Worm (Caenorhabditis elegans): ENCODE measurements around the gene ZC239.21.
A peak's percentile ranks its signal among the peaks of the same experiment; 100 is the strongest.
"Not testable (repeated sequence)": the region's sequence is repeated elsewhere in the genome, so short reads cannot be mapped to it uniquely, and the experiment has no call there.

Gene ZC239.21

DNA sequence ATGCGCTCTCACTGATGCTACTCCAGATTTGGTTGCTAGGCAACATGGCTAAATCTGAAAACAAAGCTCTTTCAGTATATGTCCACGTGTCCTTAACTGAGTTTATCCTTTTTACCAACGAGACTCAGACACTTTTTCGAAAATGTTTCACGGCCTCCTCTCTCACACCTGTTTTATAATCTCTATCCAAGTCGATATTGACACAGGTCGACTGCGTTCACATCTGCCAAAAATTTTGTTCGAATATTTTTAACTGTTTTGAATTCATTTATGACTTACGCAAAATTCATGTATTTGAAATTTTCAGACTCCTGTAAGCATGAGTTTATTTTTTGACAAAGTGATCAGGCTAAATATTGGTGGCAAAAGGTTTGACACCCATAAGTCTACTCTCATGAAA is 9.0 kb downstream of the ZC239.21 start, which contains the start of gene ZC239.3:
Gene ZC239.3 (plus strand): TSS at position 301 of the 400 bp plus-strand sequence.
- not testable (repeated sequence) for TF ChIP-seq ztf-18 (tag; optimal IDR thresholded peaks at IDR 0.05); B0019.2 (GFP tag; conservative IDR thresholded peaks at IDR 0.05); pbrm-1 (GFP tag; IDR thresholded peaks at IDR 0.05)

DNA sequence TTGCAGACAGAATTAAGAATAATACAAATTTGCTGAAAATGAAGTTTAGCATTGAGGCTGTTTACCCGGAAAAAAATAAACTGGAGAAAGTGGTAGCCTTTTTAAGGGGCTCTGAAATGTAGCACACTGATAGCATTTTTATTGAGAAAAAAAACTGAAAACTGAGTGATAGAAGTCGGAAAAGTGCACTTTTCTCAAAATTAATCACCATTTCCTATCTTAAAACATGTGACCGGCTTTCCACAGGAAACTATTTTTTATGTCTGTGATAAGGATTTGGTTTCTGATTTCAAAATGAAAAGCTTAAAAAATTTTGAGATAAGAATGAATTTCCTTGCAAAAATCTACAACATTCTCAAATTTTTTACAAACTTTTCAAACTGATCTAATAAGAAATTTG is 14.0 kb downstream of the ZC239.21 start, which contains the start of gene ZC239.22:
Gene ZC239.22 (minus strand): TSS at position 101 of the 400 bp plus-strand sequence.
- TF ChIP-seq C17E4.6 (GFP tag; IDR thresholded peaks at IDR 0.05) (no peak), madf-10 (tag; optimal IDR thresholded peaks at IDR 0.05) (no peak), let-607 (tag; optimal IDR thresholded peaks at IDR 0.05) (no peak), mxl-1 (tag; optimal IDR thresholded peaks at IDR 0.05) (no peak)

DNA sequence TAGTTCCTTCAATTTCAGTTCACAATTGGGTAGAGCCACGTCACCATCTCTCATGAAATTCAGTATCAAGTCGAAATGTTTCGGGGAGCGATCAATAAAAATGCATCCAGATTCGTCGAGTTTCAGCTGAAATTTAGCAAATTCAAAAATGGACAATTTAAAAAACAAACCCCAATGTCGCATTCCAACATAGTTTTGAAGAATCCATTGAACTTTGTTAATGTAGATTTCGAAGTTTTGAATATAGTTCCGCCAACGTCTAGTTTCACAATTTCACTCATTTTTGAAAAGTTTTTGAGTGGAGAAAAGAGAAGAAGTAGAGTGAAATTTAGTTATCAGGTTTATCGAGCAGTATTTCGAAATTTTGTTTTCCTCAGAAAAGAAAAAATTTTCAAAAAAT is 15.0 kb downstream of the ZC239.21 start, which contains the start of gene ZC239.14:
Gene ZC239.14 (minus strand): TSS at position 305 of the 400 bp plus-strand sequence.
- TF ChIP-seq lin-26 (GFP tag; IDR thresholded peaks at IDR 0.05) (no peak), hlh-12 (tag; optimal IDR thresholded peaks at IDR 0.05) (no peak), F23B12.7 (tag; optimal IDR thresholded peaks at IDR 0.05; ENCODE audit: insufficient read depth) (no peak), ZK185.1 (tag; optimal IDR thresholded peaks at IDR 0.05; ENCODE audit: poor library complexity, severe bottlenecking) (no peak), dpff-1 (tag; optimal IDR thresholded peaks at IDR 0.05) (no peak), nhr-120 (GFP tag; IDR thresholded peaks at IDR 0.05) (no peak), ztf-3 (GFP tag; optimal IDR thresholded peaks at IDR 0.05) (no peak), chd-7 (tag; optimal IDR thresholded peaks at IDR 0.05) (no peak), madf-3 (GFP tag; IDR thresholded peaks at IDR 0.05) (no peak), T26A5.8 (tag; optimal IDR thresholded peaks at IDR 0.05) (no peak), hmg-1.2 (GFP tag; IDR thresholded peaks at IDR 0.05) (no peak), ztf-28 (GFP tag; IDR thresholded peaks at IDR 0.05) (no peak)

ce11 chrII:3222686-3223085 is 15.9 kb downstream of the ZC239.21 start, which contains the start of gene ZC239.13:
ZC239.13 (minus strand) TSS chrII:3222839.
- TF ChIP-seq F22D6.2 (tag; optimal IDR thresholded peaks at IDR 0.05) (no peak), efl-1 (GFP tag; optimal IDR thresholded peaks at IDR 0.05) (no peak), cebp-1 (GFP tag; IDR thresholded peaks at IDR 0.05) (peak; percentile 74; the same call in 1 of the 2 replicates), cebp-1 (tag; optimal IDR thresholded peaks at IDR 0.05) (peak; percentile 78)

ce11 chrII:3224631-3225030 is 17.9 kb downstream of the ZC239.21 start, which contains the start of gene ZC239.15:
ZC239.15 (minus strand) TSS chrII:3224731.
- TF ChIP-seq F23B12.7 (tag; optimal IDR thresholded peaks at IDR 0.05; ENCODE audit: insufficient read depth), result no peak
- no peak for TF ChIP-seq pbrm-1 (GFP tag; IDR thresholded peaks at IDR 0.05)
- no peak for TF ChIP-seq ceh-79 (tag; optimal IDR thresholded peaks at IDR 0.05)
- TF ChIP-seq let-607 (tag; optimal IDR thresholded peaks at IDR 0.05), result no peak
- no peak for TF ChIP-seq lsy-27 (tag; optimal IDR thresholded peaks at IDR 0.05; ENCODE audit: borderline replicate concordance, insufficient read depth)
- TF ChIP-seq lin-40 (tag; optimal IDR thresholded peaks at IDR 0.05), result no peak
- TF ChIP-seq somi-1 (GFP tag; optimal IDR thresholded peaks at IDR 0.05), result no peak
- TF ChIP-seq ztf-22 (GFP tag; optimal IDR thresholded peaks at IDR 0.05), result no peak
- no peak for TF ChIP-seq lag-1 (GFP tag; IDR thresholded peaks at IDR 0.05)
- no peak for TF ChIP-seq hlh-12 (tag; optimal IDR thresholded peaks at IDR 0.05)
- no peak for TF ChIP-seq sptf-2 (GFP tag; optimal IDR thresholded peaks at IDR 0.05)

- TF ChIP-seq nhr-90 (tag; optimal IDR thresholded peaks at IDR 0.05) (no peak), nhr-80 (tag; optimal IDR thresholded peaks at IDR 0.05) (peak; percentile 13), F39B2.1 (GFP tag; IDR thresholded peaks at IDR 0.05) (no peak), mxl-1 (tag; optimal IDR thresholded peaks at IDR 0.05) (no peak), tlf-1 (GFP tag; optimal IDR thresholded peaks at IDR 0.05) (no peak), sea-2 (GFP tag; IDR thresholded peaks at IDR 0.05) (no peak), T26A5.8 (tag; optimal IDR thresholded peaks at IDR 0.05) (no peak), nfya-1 (tag; optimal IDR thresholded peaks at IDR 0.05; ENCODE audit: borderline replicate concordance, insufficient read depth) (no peak)
Measured at ce11 chrII:3225200-3225599, 18.5 kb downstream of the ZC239.21 start, which contains the start of gene ZC239.16. ZC239.16 (minus strand) TSS chrII:3225319.
